Fruit fly (Drosophila melanogaster) Kc167 (cell line): ENCODE data around the gene CG32647.

Experiments used
- Sin3A ChIP-seq: fragments of >200 bp; optimal IDR thresholded peaks from 2 replicates; lab custom pipeline; 2018; ENCODE audit warnings: missing external identifiers
- ttk ChIP-seq: sonication (Bioruptor generic); optimal IDR thresholded peaks from 2 replicates; lab custom pipeline; 2017; ENCODE audit warnings: missing external identifiers

dm6 chrX:12722009-12722408 is 62.7 kb downstream of the CG32647 start:
- TF ChIP-seq ttk (lab: Kevin White, UChicago), result no peak
- no peak for TF ChIP-seq Sin3A (lab: Kevin White, UChicago)
